Fruit fly (Drosophila melanogaster): ENCODE data around the gene Ir94d.

dm6 chr3R:23359420-23359819 lies 43.2 kb upstream of the Ir94d start:
- TF ChIP-seq CTCF (optimal IDR thresholded peaks at IDR 0.05) (no peak), CG8478 (optimal IDR thresholded peaks at IDR 0.05) (no peak)
